Fruit fly (Drosophila melanogaster): Measurements from ENCODE around the gene Ndae1.

The Ndae1 gene

dm6 chr2L:7188530-7188996, 60.6 kb downstream of the Ndae1 start:
- TF ChIP-seq Crg-1 (GFP tag; optimal IDR thresholded peaks at IDR 0.05), result peak; percentile 96
- TF ChIP-seq Hr96 (GFP tag; optimal IDR thresholded peaks at IDR 0.05), result peak; percentile 97
- peak; percentile 93 for TF ChIP-seq tj (GFP tag; optimal IDR thresholded peaks at IDR 0.05)
- TF ChIP-seq CG33017 (tag; optimal IDR thresholded peaks at IDR 0.05), result peak; percentile 98
- peak; percentile 98 for TF ChIP-seq CG1620 (GFP tag; optimal IDR thresholded peaks at IDR 0.05)
- TF ChIP-seq ovo (GFP tag; optimal IDR thresholded peaks at IDR 0.05), result peak; percentile 97
- peak; percentile 95 for TF ChIP-seq CG14711 (tag; optimal IDR thresholded peaks at IDR 0.05)
- TF ChIP-seq CG7101 (tag; optimal IDR thresholded peaks at IDR 0.05), result peak; percentile 98
- peak; percentile 98 for TF ChIP-seq bab1 (GFP tag; optimal IDR thresholded peaks at IDR 0.05)
- peak; percentile 95 for TF ChIP-seq kay (GFP tag; ENCODE audit: borderline replicate concordance)
- peak; percentile 99 for TF ChIP-seq CG7045 (GFP tag; optimal IDR thresholded peaks at IDR 0.05)
- peak; percentile 98 for TF ChIP-seq CG12768 (GFP tag; optimal IDR thresholded peaks at IDR 0.05)
- no peak for TF ChIP-seq cnc (optimal IDR thresholded peaks at IDR 0.05)
- peak; percentile 94 for TF ChIP-seq Mnt (GFP tag; optimal IDR thresholded peaks at IDR 0.05)
- peak; percentile 97 for TF ChIP-seq toe (GFP tag; optimal IDR thresholded peaks at IDR 0.05)
- TF ChIP-seq Clk (GFP tag; optimal IDR thresholded peaks at IDR 0.05), result peak; percentile 98
- peak; percentile 99 for TF ChIP-seq CG5204 (GFP tag; optimal IDR thresholded peaks at IDR 0.05)
- peak; percentile 98 for TF ChIP-seq CG11617 (GFP tag; optimal IDR thresholded peaks at IDR 0.05)
- TF ChIP-seq pad (GFP tag; optimal IDR thresholded peaks at IDR 0.05), result peak; percentile 93
- TF ChIP-seq cic (GFP tag; optimal IDR thresholded peaks at IDR 0.05), result peak; percentile 78

dm6 chr2L:7187920-7188529, 61.1 kb downstream of the Ndae1 start:
- TF ChIP-seq kay (GFP tag; ENCODE audit: borderline replicate concordance), result no peak
- TF ChIP-seq tj (GFP tag; optimal IDR thresholded peaks at IDR 0.05), result no peak
- no peak for TF ChIP-seq CG12768 (GFP tag; optimal IDR thresholded peaks at IDR 0.05)
- TF ChIP-seq Mnt (GFP tag; optimal IDR thresholded peaks at IDR 0.05), result no peak
- TF ChIP-seq cic (GFP tag; optimal IDR thresholded peaks at IDR 0.05), result no peak
- no peak for TF ChIP-seq Clk (GFP tag; optimal IDR thresholded peaks at IDR 0.05)
- TF ChIP-seq pad (GFP tag; optimal IDR thresholded peaks at IDR 0.05), result no peak
- no peak for TF ChIP-seq Hr96 (GFP tag; optimal IDR thresholded peaks at IDR 0.05)
- TF ChIP-seq toe (GFP tag; optimal IDR thresholded peaks at IDR 0.05), result no peak
- TF ChIP-seq CG14711 (tag; optimal IDR thresholded peaks at IDR 0.05), result no peak
- TF ChIP-seq CG7045 (GFP tag; optimal IDR thresholded peaks at IDR 0.05), result no peak
- no peak for TF ChIP-seq bab1 (GFP tag; optimal IDR thresholded peaks at IDR 0.05)
- TF ChIP-seq CG1620 (GFP tag; optimal IDR thresholded peaks at IDR 0.05), result no peak
- TF ChIP-seq Crg-1 (GFP tag; optimal IDR thresholded peaks at IDR 0.05), result no peak
- TF ChIP-seq ovo (GFP tag; optimal IDR thresholded peaks at IDR 0.05), result no peak

dm6 chr2L:7181978-7182392, 67.2 kb downstream of the Ndae1 start, which contains the start of gene MICU1:
Gene MICU1 (plus strand): TSS chr2L:7182234.
- no peak for TF ChIP-seq cnc (optimal IDR thresholded peaks at IDR 0.05)
- TF ChIP-seq Hr96 (GFP tag; optimal IDR thresholded peaks at IDR 0.05), result no peak
- no peak for TF ChIP-seq ovo (GFP tag; optimal IDR thresholded peaks at IDR 0.05)
- TF ChIP-seq bab1 (GFP tag; optimal IDR thresholded peaks at IDR 0.05), result peak; percentile 32
- peak; percentile 15 for TF ChIP-seq CG11617 (GFP tag; optimal IDR thresholded peaks at IDR 0.05)
- TF ChIP-seq Mnt (GFP tag; optimal IDR thresholded peaks at IDR 0.05), result peak; percentile 24
- TF ChIP-seq tj (GFP tag; optimal IDR thresholded peaks at IDR 0.05), result no peak
- no peak for TF ChIP-seq CG7045 (GFP tag; optimal IDR thresholded peaks at IDR 0.05)
- no peak for TF ChIP-seq CG5204 (GFP tag; optimal IDR thresholded peaks at IDR 0.05)
- no peak for TF ChIP-seq Crg-1 (GFP tag; optimal IDR thresholded peaks at IDR 0.05)
- TF ChIP-seq pad (GFP tag; optimal IDR thresholded peaks at IDR 0.05), result no peak
- no peak for TF ChIP-seq CG33017 (tag; optimal IDR thresholded peaks at IDR 0.05)
- TF ChIP-seq Clk (GFP tag; optimal IDR thresholded peaks at IDR 0.05), result no peak
- TF ChIP-seq CG12768 (GFP tag; optimal IDR thresholded peaks at IDR 0.05), result no peak
- no peak for TF ChIP-seq CG1620 (GFP tag; optimal IDR thresholded peaks at IDR 0.05)
- no peak for TF ChIP-seq kay (GFP tag; ENCODE audit: borderline replicate concordance)
- TF ChIP-seq toe (GFP tag; optimal IDR thresholded peaks at IDR 0.05), result no peak
- TF ChIP-seq CG14711 (tag; optimal IDR thresholded peaks at IDR 0.05), result peak; percentile 39

dm6 chr2L:7179276-7179675, 69.9 kb downstream of the Ndae1 start:
- no peak for TF ChIP-seq ovo (GFP tag; optimal IDR thresholded peaks at IDR 0.05)
- TF ChIP-seq kay (GFP tag; ENCODE audit: borderline replicate concordance), result no peak
- TF ChIP-seq Hr96 (GFP tag; optimal IDR thresholded peaks at IDR 0.05), result no peak
- TF ChIP-seq CG5204 (GFP tag; optimal IDR thresholded peaks at IDR 0.05), result no peak
- TF ChIP-seq tj (GFP tag; optimal IDR thresholded peaks at IDR 0.05), result no peak
- no peak for TF ChIP-seq CG11617 (GFP tag; optimal IDR thresholded peaks at IDR 0.05)
- no peak for TF ChIP-seq Mnt (GFP tag; optimal IDR thresholded peaks at IDR 0.05)
- TF ChIP-seq CG12768 (GFP tag; optimal IDR thresholded peaks at IDR 0.05), result no peak
- no peak for TF ChIP-seq cic (GFP tag; optimal IDR thresholded peaks at IDR 0.05)
- TF ChIP-seq cnc (optimal IDR thresholded peaks at IDR 0.05), result no peak
- no peak for TF ChIP-seq CG1620 (GFP tag; optimal IDR thresholded peaks at IDR 0.05)

dm6 chr2L:7175786-7176185, 73.4 kb downstream of the Ndae1 start:
- TF ChIP-seq CG7045 (GFP tag; optimal IDR thresholded peaks at IDR 0.05) (no peak), toe (GFP tag; optimal IDR thresholded peaks at IDR 0.05) (no peak), Mnt (GFP tag; optimal IDR thresholded peaks at IDR 0.05) (no peak), cnc (optimal IDR thresholded peaks at IDR 0.05) (no peak), Hr96 (GFP tag; optimal IDR thresholded peaks at IDR 0.05) (no peak), pad (GFP tag; optimal IDR thresholded peaks at IDR 0.05) (no peak), ovo (GFP tag; optimal IDR thresholded peaks at IDR 0.05) (no peak), CG5204 (GFP tag; optimal IDR thresholded peaks at IDR 0.05) (no peak), cic (GFP tag; optimal IDR thresholded peaks at IDR 0.05) (no peak), CG14711 (tag; optimal IDR thresholded peaks at IDR 0.05) (no peak), bab1 (GFP tag; optimal IDR thresholded peaks at IDR 0.05) (no peak), Clk (GFP tag; optimal IDR thresholded peaks at IDR 0.05) (no peak), CG33017 (tag; optimal IDR thresholded peaks at IDR 0.05) (no peak)

Measured in whole organism, adult.